Worm (Caenorhabditis elegans) whole organism, L4 larva: ENCODE measurements around the gene C14C6.3.

Source experiments
- D1046.2 ChIP-seq: fragments of 200-800 bp; sonication (Bioruptor generic); IDR thresholded peaks from 2 replicates; pipeline ENCODE4 v1.3.6; 2022; ENCODE audit warnings: missing genetic modification characterization, missing compliant biosample characterization
- F10B5.3 ChIP-seq: sonication (generic microtip); optimal IDR thresholded peaks from 2 replicates; lab custom pipeline; 2016; ENCODE audit warnings: mild to moderate bottlenecking, missing genetic modification characterization, missing compliant biosample characterization
- F26F4.8 ChIP-seq: fragments of 200-800 bp; sonication (Bioruptor generic); conservative IDR thresholded peaks from 2 replicates; pipeline ENCODE4 v1.3.6; 2022; ENCODE audit warnings: missing genetic modification characterization, missing compliant biosample characterization
- F37D6.2 ChIP-seq: sonication (generic microtip); optimal IDR thresholded peaks from 2 replicates; lab custom pipeline; 2016; ENCODE audit warnings: mild to moderate bottlenecking, missing genetic modification characterization, missing compliant biosample characterization
- R02D3.7 ChIP-seq: fragments of 150-350 bp; sonication (generic microtip); optimal IDR thresholded peaks from 3 replicates; lab custom pipeline; 2014; ENCODE audit warnings: missing biosample characterization, missing genetic modification characterization
- T26A8.4 ChIP-seq: fragments of 200-800 bp; sonication (Bioruptor generic); IDR thresholded peaks from 2 replicates; pipeline ENCODE4 v1.3.6; 2022; ENCODE audit warnings: missing genetic modification characterization, missing compliant biosample characterization
- Y105C5A.15 ChIP-seq: fragments of 200-800 bp; sonication (Bioruptor generic); IDR thresholded peaks from 2 replicates; pipeline ENCODE4 v1.3.6; 2022; ENCODE audit warnings: missing genetic modification characterization, missing compliant biosample characterization
- Y75B8A.6 ChIP-seq: fragments of 200-800 bp; sonication (Bioruptor generic); IDR thresholded peaks from 2 replicates; pipeline ENCODE4 v1.3.6; 2022; ENCODE audit warnings: missing genetic modification reagents, missing genetic modification characterization, missing compliant biosample characterization
- ZK546.5 ChIP-seq, 2 experiments: sonication (generic microtip); optimal IDR thresholded peaks; 2 replicates each; lab custom pipeline; 2017; ENCODE audit warnings: missing biosample characterization in 2 of 2, missing genetic modification characterization in 2 of 2
- aha-1 ChIP-seq: fragments of 150-350 bp; peaks from one replicate; lab custom pipeline; 2014; ENCODE audit warnings: missing biosample characterization, missing genetic modification characterization
- ama-1 ChIP-seq: fragments of 150-350 bp; optimal IDR thresholded peaks from 2 replicates; lab custom pipeline; 2014; ENCODE audit warnings: inconsistent platforms, mixed read lengths
- arid-1 ChIP-seq: fragments of 200-800 bp; sonication (Bioruptor generic); conservative IDR thresholded peaks from 2 replicates; pipeline ENCODE4 v1.3.6; 2022; ENCODE audit warnings: missing genetic modification reagents, missing genetic modification characterization, missing compliant biosample characterization
- attf-4 ChIP-seq: sonication (generic microtip); optimal IDR thresholded peaks from 3 replicates; lab custom pipeline; 2017; ENCODE audit warnings: missing biosample characterization, missing genetic modification characterization
- ceh-62 ChIP-seq: sonication (generic microtip); optimal IDR thresholded peaks from 2 replicates; lab custom pipeline; 2017; ENCODE audit warnings: missing biosample characterization, missing genetic modification characterization
- cey-2 ChIP-seq: sonication (generic microtip); optimal IDR thresholded peaks from 3 replicates; lab custom pipeline; 2017; ENCODE audit warnings: missing genetic modification characterization, mild to moderate bottlenecking, missing compliant biosample characterization, antibody characterized with exemption, borderline replicate concordance; ENCODE audit not compliant: insufficient read depth
- ctbp-1 ChIP-seq: fragments of 200-800 bp; sonication (Bioruptor generic); IDR thresholded peaks from 2 replicates; pipeline ENCODE4 v1.3.6; 2022; ENCODE audit warnings: missing genetic modification reagents, missing genetic modification characterization, missing compliant biosample characterization
- daf-19 ChIP-seq: fragments of 200-800 bp; sonication (Bioruptor generic); conservative IDR thresholded peaks from 2 replicates; pipeline ENCODE4 v1.3.6; 2022; ENCODE audit warnings: missing genetic modification characterization, missing compliant biosample characterization
- dpl-1 ChIP-seq: fragments of 150-350 bp; optimal IDR thresholded peaks from 2 replicates; lab custom pipeline; 2014; ENCODE audit warnings: missing biosample characterization, missing genetic modification reagents, missing genetic modification characterization
- duxl-1 ChIP-seq: sonication (generic microtip); optimal IDR thresholded peaks from 2 replicates; lab custom pipeline; 2016; ENCODE audit warnings: mild to moderate bottlenecking, missing genetic modification characterization, moderate library complexity, missing compliant biosample characterization; ENCODE audit not compliant: poor library complexity
- egl-43 ChIP-seq: fragments of 200-800 bp; sonication (Bioruptor generic); IDR thresholded peaks from 2 replicates; pipeline ENCODE4 v1.3.6; 2022; ENCODE audit warnings: missing genetic modification reagents, missing genetic modification characterization, missing compliant biosample characterization
- hlh-11 ChIP-seq: fragments of 200-800 bp; sonication (Bioruptor generic); optimal IDR thresholded peaks from 2 replicates; lab custom pipeline; 2018; ENCODE audit warnings: mild to moderate bottlenecking, missing genetic modification characterization, missing compliant biosample characterization
- hmg-1.1 ChIP-seq: fragments of 200-800 bp; sonication (Bioruptor generic); IDR thresholded peaks from 2 replicates; pipeline ENCODE4 v1.3.6; 2022; ENCODE audit warnings: missing genetic modification reagents, missing genetic modification characterization, missing compliant biosample characterization
- mdl-1 ChIP-seq, 2 experiments: fragments of 150-350 bp in 1 of 2; sonication (generic microtip) in 1 of 2; optimal IDR thresholded peaks; 2 replicates each; lab custom pipeline; 2014 to 2017; ENCODE audit warnings: missing biosample characterization in 2 of 2, missing genetic modification characterization in 2 of 2
- mep-1 ChIP-seq: fragments of 150-350 bp; sonication (generic microtip); optimal IDR thresholded peaks from 3 replicates; lab custom pipeline; 2014; ENCODE audit warnings: missing biosample characterization, missing genetic modification characterization
- mxl-3 ChIP-seq: fragments of 200-800 bp; sonication (Bioruptor generic); optimal IDR thresholded peaks from 2 replicates; lab custom pipeline; 2018; ENCODE audit warnings: mild to moderate bottlenecking, missing genetic modification characterization, missing compliant biosample characterization
- nhr-102 ChIP-seq: sonication (generic microtip); optimal IDR thresholded peaks from 2 replicates; lab custom pipeline; 2016; ENCODE audit warnings: mild to moderate bottlenecking, missing genetic modification characterization, moderate library complexity, missing compliant biosample characterization
- nhr-11 ChIP-seq: fragments of 150-350 bp; optimal IDR thresholded peaks from 2 replicates; lab custom pipeline; 2014; ENCODE audit warnings: missing biosample characterization, missing genetic modification characterization
- nhr-25 ChIP-seq: sonication (generic microtip); optimal IDR thresholded peaks from 2 replicates; lab custom pipeline; 2017; ENCODE audit warnings: missing genetic modification characterization, mild to moderate bottlenecking, missing compliant biosample characterization, antibody characterized with exemption, moderate library complexity, borderline replicate concordance; ENCODE audit not compliant: insufficient read depth
- nhr-28 ChIP-seq: fragments of 150-350 bp; optimal IDR thresholded peaks from 2 replicates; lab custom pipeline; 2014; ENCODE audit warnings: missing biosample characterization, missing genetic modification characterization
- nhr-6 ChIP-seq: fragments of 150-350 bp; optimal IDR thresholded peaks from 2 replicates; lab custom pipeline; 2014; ENCODE audit warnings: missing biosample characterization, missing genetic modification characterization
- nhr-77 ChIP-seq: fragments of 150-350 bp; optimal IDR thresholded peaks from 2 replicates; lab custom pipeline; 2014; ENCODE audit warnings: missing biosample characterization, missing genetic modification characterization
- pqm-1 ChIP-seq: sonication (generic microtip); optimal IDR thresholded peaks from 2 replicates; lab custom pipeline; 2017; ENCODE audit warnings: missing biosample characterization, missing genetic modification characterization
- rbr-2 ChIP-seq: sonication (generic microtip); optimal IDR thresholded peaks from 2 replicates; lab custom pipeline; 2016; ENCODE audit warnings: missing genotype, missing genetic modification characterization, missing compliant biosample characterization
- skn-1 ChIP-seq: fragments of 150-350 bp; optimal IDR thresholded peaks from 2 replicates; lab custom pipeline; 2014; ENCODE audit warnings: missing biosample characterization, missing genetic modification characterization
- snpc-1.2 ChIP-seq: fragments of 200-800 bp; sonication (Bioruptor generic); IDR thresholded peaks from 2 replicates; pipeline ENCODE4 v1.3.6; 2022; ENCODE audit warnings: missing genetic modification reagents, missing genetic modification characterization, missing compliant biosample characterization
- snpc-4 ChIP-seq: fragments of 150-350 bp; optimal IDR thresholded peaks from 2 replicates; lab custom pipeline; 2014; ENCODE audit warnings: missing biosample characterization, missing genetic modification characterization
- unc-39 ChIP-seq: sonication (generic microtip); optimal IDR thresholded peaks from 2 replicates; lab custom pipeline; 2017; ENCODE audit warnings: missing biosample characterization, missing genetic modification characterization
- unc-62 ChIP-seq, 3 experiments: fragments of 150-350 bp in 1 of 3; sonication (generic microtip); optimal IDR thresholded peaks in 2 of 3; peaks in 1 of 3; 1 replicate in 1 of 3; 2 replicates in 2 of 3; lab custom pipeline; 2014 to 2017; ENCODE audit warnings: missing biosample characterization in 3 of 3, missing genetic modification characterization in 3 of 3, missing genetic modification reagents in 3 of 3, missing genotype in 1 of 3
- zfp-3 ChIP-seq: fragments of 200-800 bp; sonication (Bioruptor generic); conservative IDR thresholded peaks from 2 replicates; pipeline ENCODE4 v1.3.6; 2022; ENCODE audit warnings: missing genetic modification reagents, missing genetic modification characterization, missing compliant biosample characterization
- zip-11 ChIP-seq: fragments of 200-800 bp; sonication (Bioruptor generic); IDR thresholded peaks from 2 replicates; pipeline ENCODE4 v1.3.6; 2022; ENCODE audit warnings: missing genetic modification characterization, missing compliant biosample characterization
- ztf-7 ChIP-seq: fragments of 150-350 bp; optimal IDR thresholded peaks from 2 replicates; lab custom pipeline; 2014; ENCODE audit warnings: missing biosample characterization, missing genetic modification characterization

C14C6.3 gene

DNA sequence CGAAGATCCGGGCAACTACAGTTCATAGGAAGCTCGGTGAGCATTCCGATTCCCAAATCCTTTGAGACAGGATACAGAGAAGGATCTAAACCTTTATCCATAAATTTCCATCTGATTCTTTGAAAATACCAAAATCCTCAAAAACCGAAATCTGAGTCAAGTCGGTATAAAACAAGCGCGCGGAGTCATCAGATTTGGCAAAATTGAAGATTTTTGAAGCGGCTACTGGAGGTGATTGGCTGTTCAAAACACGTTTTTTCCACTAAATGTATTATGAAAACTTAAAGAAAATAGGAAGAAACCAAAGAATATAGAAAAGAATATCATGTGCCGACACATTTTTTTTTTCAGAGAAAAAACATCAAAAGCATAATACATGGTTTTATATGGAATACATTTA is 31.4 kb downstream of the C14C6.3 start, which contains the start of gene C14C6.13:
Gene C14C6.13 (minus strand): TSS at position 101 of the 400 bp plus-strand sequence.
- TF ChIP-seq mep-1 (no peak), ama-1 (no peak), hlh-11 (no peak), nhr-25 (no peak), nhr-28 (tag; lab: Kevin White, UChicago) (no peak), D1046.2 (GFP tag; lab: Robert Waterston, UW) (no peak), zip-11 (GFP tag; lab: Robert Waterston, UW) (no peak), mxl-3 (no peak), daf-19 (no peak), hmg-1.1 (no peak), nhr-77 (tag; lab: Kevin White, UChicago) (no peak), dpl-1 (GFP tag; lab: Kevin White, UChicago) (no peak), nhr-6 (tag; lab: Kevin White, UChicago) (no peak), egl-43 (GFP tag; lab: Robert Waterston, UW) (no peak), snpc-4 (tag; lab: Kevin White, UChicago) (no peak), snpc-1.2 (GFP tag; lab: Robert Waterston, UW) (no peak), attf-4 (tag; lab: Kevin White, UChicago) (no peak), ZK546.5 (tag; optimal IDR thresholded peaks at IDR 0.05; lab: Kevin White, UChicago) (no peak), skn-1 (tag; lab: Kevin White, UChicago) (no peak), nhr-11 (no peak)

DNA sequence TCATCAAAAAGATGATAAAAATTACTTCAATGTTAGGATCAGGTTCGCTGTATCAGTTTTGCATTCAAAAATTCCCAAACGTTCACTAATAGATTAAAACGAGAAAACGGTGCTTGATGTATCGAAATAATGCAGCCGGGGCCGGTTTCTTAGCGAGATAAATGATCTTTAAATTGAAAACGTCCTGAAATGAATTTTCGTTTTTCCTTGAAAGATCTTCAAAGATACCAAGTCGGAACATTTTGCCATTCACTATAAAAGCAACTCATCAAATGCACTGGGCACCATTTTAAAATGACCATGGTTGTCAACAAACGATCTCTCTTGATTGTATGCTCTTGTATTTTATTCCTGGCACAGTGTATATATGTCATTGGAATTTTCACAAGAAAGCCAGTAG is 32.8 kb downstream of the C14C6.3 start, which contains the start of gene K06H6.5:
Gene K06H6.5 (plus strand): TSS at position 301 of the 400 bp plus-strand sequence.
- TF ChIP-seq T26A8.4, result no peak

DNA sequence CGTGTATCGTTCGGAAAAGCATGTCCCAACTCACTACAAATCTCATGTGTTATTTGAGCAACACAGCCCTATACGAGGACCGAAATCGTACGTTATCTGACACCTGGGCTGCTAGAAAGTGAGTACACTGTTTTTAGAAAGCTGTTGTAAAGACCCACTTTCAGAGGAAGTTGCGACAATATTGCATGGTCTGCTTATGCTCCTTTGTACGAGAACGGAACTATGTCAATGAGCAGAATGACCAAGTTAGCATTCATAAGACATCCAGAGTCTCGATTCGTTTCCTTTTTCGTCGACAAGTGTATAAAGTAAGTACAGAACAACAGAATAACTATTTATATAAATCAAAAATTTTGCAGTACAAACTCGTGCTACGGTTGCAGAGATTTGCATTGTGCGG is 33.6 kb downstream of the C14C6.3 start:
- TF ChIP-seq aha-1 (no peak), unc-62 (GFP tag; optimal IDR thresholded peaks at IDR 0.05 in 1 of 2; lab: Kevin White, UChicago) (peak in 1 of 2 experiments; percentile 97), unc-62 (tag; optimal IDR thresholded peaks at IDR 0.05; lab: Kevin White, UChicago) (no peak)

DNA sequence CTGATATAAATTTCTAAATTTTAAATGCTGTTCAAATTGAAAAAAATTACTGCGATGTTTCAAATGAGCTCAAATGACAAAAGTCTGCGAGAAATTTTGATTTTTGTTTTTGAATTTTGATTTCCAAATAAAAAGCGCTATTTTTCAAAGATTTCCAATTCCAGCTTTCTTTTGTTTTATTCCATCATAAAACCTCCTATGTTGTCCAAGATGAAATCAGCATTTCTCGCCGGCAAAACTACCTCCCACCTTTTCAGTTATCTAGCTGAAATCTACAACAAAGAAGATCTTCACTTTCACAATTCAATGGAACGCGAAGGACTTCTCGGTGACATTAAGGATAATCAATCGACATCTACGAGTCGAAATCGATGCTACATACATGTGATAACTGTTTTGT is 35.7 kb downstream of the C14C6.3 start, which contains the start of gene K06H6.4:
Gene K06H6.4 (plus strand): TSS at position 301 of the 400 bp plus-strand sequence.
- no peak for TF ChIP-seq rbr-2 (tag; lab: Kevin White, UChicago)
- TF ChIP-seq cey-2 (tag; lab: Kevin White, UChicago), result no peak
- no peak for TF ChIP-seq ztf-7 (tag; lab: Kevin White, UChicago)
- TF ChIP-seq ama-1, result no peak
- no peak for TF ChIP-seq R02D3.7 (tag; lab: Kevin White, UChicago)
- no peak for TF ChIP-seq zfp-3

DNA sequence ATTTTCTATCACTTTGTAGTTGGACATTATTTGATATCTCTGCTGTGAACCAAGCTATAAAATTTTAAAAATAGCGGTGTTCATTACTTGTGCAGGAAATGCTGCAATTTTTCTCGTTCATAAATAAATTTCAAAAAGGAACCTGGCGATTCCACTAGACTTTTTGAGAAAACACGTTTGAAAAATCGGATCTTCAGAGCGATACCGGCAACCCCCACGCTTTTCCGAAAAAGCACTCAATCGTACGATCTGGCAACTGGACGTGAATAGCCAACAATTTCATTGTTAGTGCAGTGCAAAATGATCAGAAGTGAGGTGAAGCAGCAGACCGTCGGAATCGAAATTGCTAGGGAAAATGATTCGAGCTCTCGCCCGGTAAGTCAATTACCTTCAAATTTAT is 38.3 kb downstream of the C14C6.3 start, which contains the start of gene nstp-7:
Gene nstp-7 (plus strand): TSS at position 301 of the 400 bp plus-strand sequence.
- TF ChIP-seq snpc-1.2 (GFP tag; lab: Robert Waterston, UW) (no peak), nhr-25 (no peak), nhr-102 (tag; lab: Kevin White, UChicago) (no peak), duxl-1 (tag; lab: Kevin White, UChicago) (no peak), mdl-1 (tag; optimal IDR thresholded peaks at IDR 0.05; lab: Kevin White, UChicago) (no peak), ctbp-1 (GFP tag; lab: Robert Waterston, UW) (no peak), unc-39 (tag; lab: Kevin White, UChicago) (no peak), arid-1 (GFP tag; lab: Robert Waterston, UW) (no peak), pqm-1 (tag; lab: Kevin White, UChicago) (no peak), Y105C5A.15 (GFP tag; lab: Robert Waterston, UW) (no peak), aha-1 (no peak), ceh-62 (tag; lab: Kevin White, UChicago) (no peak), F37D6.2 (tag; lab: Kevin White, UChicago) (no peak), Y75B8A.6 (GFP tag; lab: Robert Waterston, UW) (no peak), D1046.2 (GFP tag; lab: Robert Waterston, UW) (no peak), hlh-11 (no peak), F26F4.8 (GFP tag; lab: Robert Waterston, UW) (no peak), nhr-11 (no peak), F10B5.3 (tag; lab: Kevin White, UChicago) (no peak)
